Fruit fly (Drosophila melanogaster) ovary, adult (tissue): ENCODE measurements around the gene Osi7.

ENCODE experiments used
- CG17801 ChIP-seq: fragments of 200-800 bp; optimal IDR thresholded peaks from 2 replicates; lab custom pipeline; 2019; ENCODE audit warnings: missing biosample characterization, mild to moderate bottlenecking, missing genetic modification characterization, moderate library complexity; ENCODE audit not compliant: partially characterized antibody

The Osi7 gene

dm6 chr3R:6234189-6234758 lies 14.5 kb upstream of the Osi7 start, which contains the start of gene Osi6:
Gene Osi6, plus strand, starts transcription at chr3R:6234708.
- no peak for TF ChIP-seq CG17801 (GFP tag; lab: Kevin White, UChicago)

dm6 chr3R:6238977-6239376 lies 9.8 kb upstream of the Osi7 start:
- no peak for TF ChIP-seq CG17801 (GFP tag; lab: Kevin White, UChicago)

dm6 chr3R:6240263-6240662 lies 8.5 kb upstream of the Osi7 start:
- TF ChIP-seq CG17801 (GFP tag; lab: Kevin White, UChicago) = no peak

dm6 chr3R:6241289-6241688 lies 7.5 kb upstream of the Osi7 start:
- no peak for TF ChIP-seq CG17801 (GFP tag; lab: Kevin White, UChicago)

dm6 chr3R:6244035-6244434 lies 4.8 kb upstream of the Osi7 start:
- TF ChIP-seq CG17801 (GFP tag; lab: Kevin White, UChicago) = no peak

dm6 chr3R:6244986-6245385 lies 3.8 kb upstream of the Osi7 start:
- no peak for TF ChIP-seq CG17801 (GFP tag; lab: Kevin White, UChicago)

dm6 chr3R:6252809-6253208 lies 4.0 kb downstream of the Osi7 start:
- no peak for TF ChIP-seq CG17801 (GFP tag; lab: Kevin White, UChicago)

- no peak for TF ChIP-seq CG17801 (GFP tag; lab: Kevin White, UChicago)
Observed at dm6 chr3R:6254438-6254837, 5.6 kb downstream of the Osi7 start.

- no peak for TF ChIP-seq CG17801 (GFP tag; lab: Kevin White, UChicago)
Observed at dm6 chr3R:6254875-6255274, 6.1 kb downstream of the Osi7 start, which contains the start of gene Osi8. Gene Osi8, plus strand, starts transcription at chr3R:6255175.

- no peak for TF ChIP-seq CG17801 (GFP tag; lab: Kevin White, UChicago)
Observed at dm6 chr3R:6259837-6260236, 11.0 kb downstream of the Osi7 start, which contains the start of gene Osi9. Gene Osi9, plus strand, starts transcription at chr3R:6260211.

- no peak for TF ChIP-seq CG17801 (GFP tag; lab: Kevin White, UChicago)
Observed at dm6 chr3R:6263658-6264057, 14.9 kb downstream of the Osi7 start, which contains the start of gene Osi10a. Gene Osi10a, plus strand, starts transcription at chr3R:6263958.

- no peak for TF ChIP-seq CG17801 (GFP tag; lab: Kevin White, UChicago)
Observed at dm6 chr3R:6265890-6266289, 17.1 kb downstream of the Osi7 start, which contains the start of gene Osi10b. Gene Osi10b, plus strand, starts transcription at chr3R:6266190.

dm6 chr3R:6268657-6269056 lies 19.9 kb downstream of the Osi7 start, which contains the start of gene Osi11:
Gene Osi11, minus strand, starts transcription at chr3R:6268757.
- no peak for TF ChIP-seq CG17801 (GFP tag; lab: Kevin White, UChicago)

dm6 chr3R:6269986-6270385 lies 21.2 kb downstream of the Osi7 start:
- TF ChIP-seq CG17801 (GFP tag; lab: Kevin White, UChicago) = no peak

dm6 chr3R:6278231-6278630 lies 29.4 kb downstream of the Osi7 start, which contains the start of gene Osi12:
Gene Osi12, plus strand, starts transcription at chr3R:6278531.
- TF ChIP-seq CG17801 (GFP tag; lab: Kevin White, UChicago) = no peak

dm6 chr3R:6285100-6285499 lies 36.3 kb downstream of the Osi7 start, which contains the start of gene CG15597:
Gene CG15597, minus strand, starts transcription at chr3R:6285200.
- TF ChIP-seq CG17801 (GFP tag; lab: Kevin White, UChicago) = no peak
